Fruit fly (Drosophila melanogaster) whole organism, embryonic: Measurements from ENCODE around the gene sloth1.

Experiments
- B-H2 ChIP-seq: fragments of 200-800 bp; sonication (Bioruptor generic); optimal IDR thresholded peaks from 2 replicates; lab custom pipeline; 2018; ENCODE audit warnings: missing biosample characterization, mild to moderate bottlenecking, missing genetic modification characterization
- Bdp1 ChIP-seq: fragments of 200-800 bp; sonication (Bioruptor generic); optimal IDR thresholded peaks from 3 replicates; lab custom pipeline; 2016; ENCODE audit warnings: missing biosample characterization, missing genetic modification characterization
- CG10366 ChIP-seq: fragments of 200-800 bp; sonication (Bioruptor generic); IDR thresholded peaks from 2 replicates; pipeline ENCODE4 v1.3.6; 2022; ENCODE audit warnings: missing biosample characterization, missing genetic modification characterization
- CG10431 ChIP-seq: fragments of 200-800 bp; sonication (Bioruptor generic); optimal IDR thresholded peaks from 3 replicates; lab custom pipeline; 2018; ENCODE audit warnings: missing biosample characterization, mild to moderate bottlenecking, missing genetic modification characterization
- CG11398 ChIP-seq: fragments of 200-800 bp; sonication (Bioruptor generic); optimal IDR thresholded peaks from 2 replicates; lab custom pipeline; 2016; ENCODE audit warnings: missing biosample characterization, missing genetic modification characterization
- CG11560 ChIP-seq: fragments of 200-800 bp; sonication (Bioruptor generic); IDR thresholded peaks from 3 replicates; pipeline ENCODE4 v1.3.6; 2022; ENCODE audit warnings: missing biosample characterization, missing genetic modification characterization
- CG12071 ChIP-seq: fragments of 200-800 bp; sonication (Bioruptor generic); optimal IDR thresholded peaks from 3 replicates; lab custom pipeline; 2018; ENCODE audit warnings: missing biosample characterization, mild to moderate bottlenecking, missing genetic modification characterization
- CG12391 ChIP-seq: fragments of 200-800 bp; sonication (Bioruptor generic); optimal IDR thresholded peaks from 3 replicates; lab custom pipeline; 2018; ENCODE audit warnings: missing biosample characterization, mild to moderate bottlenecking, missing genetic modification characterization, moderate library complexity
- CG13624 ChIP-seq: fragments of 200-800 bp; sonication (Bioruptor generic); optimal IDR thresholded peaks from 2 replicates; lab custom pipeline; 2016; ENCODE audit warnings: missing biosample characterization, missing genetic modification characterization
- CG14441 ChIP-seq: fragments of 200-800 bp; sonication (Bioruptor generic); IDR thresholded peaks from 2 replicates; pipeline ENCODE4 v1.3.6; 2022; ENCODE audit warnings: missing biosample characterization, missing genetic modification characterization
- CG1647 ChIP-seq: fragments of 200-800 bp; sonication (Bioruptor generic); optimal IDR thresholded peaks from 3 replicates; lab custom pipeline; 2016; ENCODE audit warnings: missing biosample characterization, missing genetic modification characterization
- CG17359 ChIP-seq: fragments of 200-800 bp; sonication (Bioruptor generic); optimal IDR thresholded peaks from 3 replicates; lab custom pipeline; 2018; ENCODE audit warnings: missing biosample characterization, mild to moderate bottlenecking, missing genetic modification characterization, moderate library complexity
- CG2199 ChIP-seq: fragments of 200-800 bp; sonication (Bioruptor generic); IDR thresholded peaks from 3 replicates; pipeline ENCODE4 v1.3.6; 2022; ENCODE audit warnings: missing biosample characterization, missing genetic modification characterization
- CG3065 ChIP-seq: fragments of 200-800 bp; sonication (Bioruptor generic); optimal IDR thresholded peaks from 2 replicates; lab custom pipeline; 2016; ENCODE audit warnings: missing biosample characterization, missing genetic modification characterization
- CG34376 ChIP-seq: fragments of 200-800 bp; sonication (Bioruptor generic); optimal IDR thresholded peaks from 2 replicates; lab custom pipeline; 2018; ENCODE audit warnings: missing biosample characterization, mild to moderate bottlenecking, missing genetic modification characterization
- CG3726 ChIP-seq: fragments of 200-800 bp; sonication (Bioruptor generic); IDR thresholded peaks from 3 replicates; pipeline ENCODE4, ENCODE4 v1.3.6; 2022; ENCODE audit warnings: missing biosample characterization, missing genetic modification characterization
- CG4328 ChIP-seq: fragments of 200-800 bp; sonication (Bioruptor generic); optimal IDR thresholded peaks from 3 replicates; lab custom pipeline; 2017; ENCODE audit warnings: missing biosample characterization, missing genetic modification reagents, missing genetic modification characterization
- CG5245 ChIP-seq: fragments of 200-800 bp; sonication (Bioruptor generic); optimal IDR thresholded peaks from 3 replicates; lab custom pipeline; 2016; ENCODE audit warnings: missing biosample characterization, missing genetic modification characterization
- CG5953 ChIP-seq: fragments of 200-800 bp; sonication (Bioruptor generic); IDR thresholded peaks from 2 replicates; pipeline ENCODE4 v1.3.6; 2022; ENCODE audit warnings: missing biosample characterization, missing genetic modification characterization
- CG6813 ChIP-seq: fragments of 200-800 bp; sonication (Bioruptor generic); optimal IDR thresholded peaks from 2 replicates; lab custom pipeline; 2017; ENCODE audit warnings: missing biosample characterization, missing genetic modification characterization, mild to moderate bottlenecking, moderate library complexity, missing genetic modification reagents
- CG7372 ChIP-seq: fragments of 200-800 bp; sonication (Bioruptor generic); IDR thresholded peaks from 2 replicates; pipeline ENCODE4 v1.3.6; 2022; ENCODE audit warnings: missing biosample characterization, missing genetic modification characterization
- CG7963 ChIP-seq: fragments of 200-800 bp; sonication (Bioruptor generic); IDR thresholded peaks from 3 replicates; pipeline ENCODE4 v1.3.6; 2022; ENCODE audit warnings: missing biosample characterization, missing genetic modification characterization; ENCODE audit not compliant: partially characterized antibody
- CG8944 ChIP-seq: fragments of 200-800 bp; sonication (Bioruptor generic); optimal IDR thresholded peaks from 3 replicates; lab custom pipeline; 2016; ENCODE audit warnings: missing biosample characterization, missing genetic modification characterization
- CG9876 ChIP-seq: fragments of 200-800 bp; sonication (Bioruptor generic); optimal IDR thresholded peaks from 2 replicates; lab custom pipeline; 2016; ENCODE audit warnings: missing biosample characterization, missing genetic modification characterization
- CHES-1-like ChIP-seq: fragments of 200-800 bp; sonication (Bioruptor generic); optimal IDR thresholded peaks from 2 replicates; lab custom pipeline; 2016; ENCODE audit warnings: missing biosample characterization, missing genetic modification characterization
- Deaf1 ChIP-seq: fragments of 200-800 bp; optimal IDR thresholded peaks from 3 replicates; lab custom pipeline; 2019; ENCODE audit warnings: missing biosample characterization, mild to moderate bottlenecking, missing genetic modification characterization, moderate library complexity
- E2f1 ChIP-seq: fragments of 200-800 bp; sonication (Bioruptor generic); IDR thresholded peaks from 2 replicates; pipeline ENCODE4 v1.3.6; 2022; ENCODE audit warnings: missing biosample characterization, missing genetic modification characterization
- Elba2 ChIP-seq: fragments of 200-800 bp; sonication (Bioruptor generic); optimal IDR thresholded peaks from 3 replicates; lab custom pipeline; 2016; ENCODE audit warnings: missing biosample characterization, missing genetic modification characterization
- Ets97D ChIP-seq: fragments of 200-800 bp; sonication (Bioruptor generic); optimal IDR thresholded peaks from 3 replicates; lab custom pipeline; 2016; ENCODE audit warnings: missing biosample characterization, missing genetic modification characterization
- Hand ChIP-seq: fragments of 200-800 bp; sonication (Bioruptor generic); optimal IDR thresholded peaks from 2 replicates; lab custom pipeline; 2017; ENCODE audit warnings: mild to moderate bottlenecking, missing biosample characterization, missing genetic modification reagents, missing genetic modification characterization
- Hey ChIP-seq: fragments of 200-800 bp; sonication (Bioruptor generic); optimal IDR thresholded peaks from 3 replicates; lab custom pipeline; 2018; ENCODE audit warnings: missing biosample characterization, mild to moderate bottlenecking, missing genetic modification characterization
- NfI ChIP-seq: fragments of 200-800 bp; sonication (Bioruptor generic); optimal IDR thresholded peaks from 3 replicates; lab custom pipeline; 2018; ENCODE audit warnings: missing biosample characterization, mild to moderate bottlenecking, missing genetic modification characterization, moderate library complexity
- Oaz ChIP-seq: fragments of 200-800 bp; sonication (Bioruptor generic); IDR thresholded peaks from 2 replicates; pipeline ENCODE4 v1.3.6; 2022; ENCODE audit warnings: missing biosample characterization, missing genetic modification characterization
- Spps ChIP-seq: fragments of 200-800 bp; sonication (Bioruptor generic); optimal IDR thresholded peaks from 2 replicates; lab custom pipeline; 2018; ENCODE audit warnings: missing biosample characterization, mild to moderate bottlenecking, missing genetic modification characterization
- YL-1 ChIP-seq: fragments of 200-800 bp; sonication (Bioruptor generic); optimal IDR thresholded peaks from 3 replicates; lab custom pipeline; 2017; ENCODE audit warnings: missing biosample characterization, mild to moderate bottlenecking, missing genetic modification characterization
- cas ChIP-seq: fragments of 200-800 bp; sonication (Bioruptor generic); IDR thresholded peaks from 2 replicates; pipeline ENCODE4 v1.3.6; 2022; ENCODE audit warnings: missing biosample characterization, missing genetic modification characterization
- crol ChIP-seq: fragments of 200-800 bp; sonication (Bioruptor generic); IDR thresholded peaks from 2 replicates; pipeline ENCODE4 v1.3.6; 2022; ENCODE audit warnings: missing biosample characterization, missing genetic modification characterization
- crp ChIP-seq, 2 experiments: fragments of 200-800 bp; sonication (Bioruptor generic); optimal IDR thresholded peaks; 2 replicates in 1 of 2; 3 replicates in 1 of 2; lab custom pipeline; 2017; ENCODE audit warnings: missing biosample characterization in 2 of 2, missing genetic modification characterization in 2 of 2, mild to moderate bottlenecking in 1 of 2, moderate library complexity in 1 of 2
- dimm ChIP-seq: fragments of 200-800 bp; sonication (Bioruptor generic); IDR thresholded peaks from 2 replicates; pipeline ENCODE4 v1.3.6; 2022; ENCODE audit warnings: missing biosample characterization, missing genetic modification characterization
- dmrt99B ChIP-seq: fragments of 200-800 bp; sonication (Bioruptor generic); optimal IDR thresholded peaks from 2 replicates; lab custom pipeline; 2018; ENCODE audit warnings: missing biosample characterization, mild to moderate bottlenecking, missing genetic modification characterization, moderate library complexity
- gt ChIP-seq: fragments of 200-800 bp; sonication (Bioruptor generic); IDR thresholded peaks from 2 replicates; pipeline ENCODE4 v1.3.6; 2022; ENCODE audit warnings: missing biosample characterization, missing genetic modification characterization
- h ChIP-seq: fragments of >200 bp; optimal IDR thresholded peaks from 2 replicates; lab custom pipeline; 2017
- jing ChIP-seq: fragments of 200-800 bp; sonication (Bioruptor generic); optimal IDR thresholded peaks from 2 replicates; lab custom pipeline; 2018; ENCODE audit warnings: missing biosample characterization, mild to moderate bottlenecking, missing genetic modification characterization
- nerfin-2 ChIP-seq: fragments of 200-800 bp; sonication (Bioruptor generic); IDR thresholded peaks from 2 replicates; pipeline ENCODE4 v1.3.6; 2022; ENCODE audit warnings: missing biosample characterization, missing genetic modification characterization; ENCODE audit not compliant: partially characterized antibody
- pb ChIP-seq: fragments of 200-800 bp; sonication (Bioruptor generic); optimal IDR thresholded peaks from 3 replicates; lab custom pipeline; 2016; ENCODE audit warnings: missing biosample characterization, missing genetic modification characterization
- pita ChIP-seq: fragments of 200-800 bp; sonication (Bioruptor generic); optimal IDR thresholded peaks from 2 replicates; lab custom pipeline; 2017; ENCODE audit warnings: missing biosample characterization, mild to moderate bottlenecking, missing genetic modification characterization
- pum ChIP-seq: fragments of 200-800 bp; sonication (Bioruptor generic); optimal IDR thresholded peaks from 2 replicates; lab custom pipeline; 2016; ENCODE audit warnings: missing biosample characterization, missing genetic modification characterization
- slou ChIP-seq: fragments of 200-800 bp; sonication (Bioruptor generic); optimal IDR thresholded peaks from 3 replicates; lab custom pipeline; 2016; ENCODE audit warnings: missing biosample characterization, missing genetic modification characterization
- sr ChIP-seq: fragments of 200-800 bp; sonication (Bioruptor generic); IDR thresholded peaks from 3 replicates; pipeline ENCODE4 v1.3.6; 2022; ENCODE audit warnings: missing biosample characterization, missing genetic modification characterization
- tll ChIP-seq, 2 experiments: fragments of 200-800 bp in 1 of 2; fragments of >200 bp in 1 of 2; sonication (Bioruptor generic) in 1 of 2; optimal IDR thresholded peaks; 2 replicates each; lab custom pipeline; 2017 to 2019; ENCODE audit warnings: missing biosample characterization in 2 of 2, missing genetic modification characterization in 2 of 2, mild to moderate bottlenecking in 1 of 2, moderate library complexity in 1 of 2
- wor ChIP-seq: fragments of 200-800 bp; sonication (Bioruptor generic); IDR thresholded peaks from 2 replicates; pipeline ENCODE4 v1.3.6; 2022; ENCODE audit warnings: missing biosample characterization, missing genetic modification characterization
- zf30C ChIP-seq: fragments of 200-800 bp; sonication (Bioruptor generic); optimal IDR thresholded peaks from 3 replicates; lab custom pipeline; 2018; ENCODE audit warnings: missing biosample characterization, mild to moderate bottlenecking, missing genetic modification characterization
- zfh2 ChIP-seq: fragments of 200-800 bp; sonication (Bioruptor generic); optimal IDR thresholded peaks from 2 replicates; lab custom pipeline; 2016; ENCODE audit warnings: missing biosample characterization, missing genetic modification characterization

sloth1 gene

DNA sequence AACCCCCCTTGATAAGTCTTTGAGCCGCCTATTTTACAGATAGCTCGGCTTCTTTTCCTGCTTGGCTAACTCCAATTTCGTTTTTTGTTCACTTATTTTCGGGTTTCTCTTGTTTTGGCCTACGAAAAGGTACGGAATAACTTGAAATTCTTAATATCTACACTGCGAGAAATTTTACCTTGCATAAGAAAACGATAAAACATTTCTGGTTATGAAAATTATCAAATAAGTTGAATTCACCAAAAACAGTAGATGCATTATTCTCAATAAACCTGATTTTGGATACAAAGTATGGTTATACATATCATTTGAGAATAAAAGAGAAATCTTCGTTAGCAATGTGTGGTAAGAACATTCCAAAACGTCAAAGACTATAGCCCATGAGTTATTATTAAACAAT lies 29.1 kb upstream of the sloth1 start (continued):
- no peak for TF ChIP-seq CG14441
- no peak for TF ChIP-seq gt (GFP tag; lab: Robert Waterston, UW)
- no peak for TF ChIP-seq Bdp1
- no peak for TF ChIP-seq Ets97D
- TF ChIP-seq CG10366: no peak
- TF ChIP-seq B-H2 (GFP tag; lab: Kevin White, UChicago): no peak
- TF ChIP-seq zf30C (GFP tag; lab: Kevin White, UChicago): peak; percentile 77
- TF ChIP-seq h (lab: Kevin White, UChicago): no peak
- TF ChIP-seq pum: no peak
- TF ChIP-seq CG2199: no peak
- no peak for TF ChIP-seq NfI
- TF ChIP-seq dimm: no peak
- TF ChIP-seq YL-1 (GFP tag; lab: Kevin White, UChicago): no peak
- no peak for TF ChIP-seq slou (GFP tag; lab: Kevin White, UChicago)
- no peak for TF ChIP-seq CG3726 (GFP tag; lab: Robert Waterston, UW)
- TF ChIP-seq cas (GFP tag; lab: Robert Waterston, UW): no peak
- peak; percentile 51 for TF ChIP-seq CG12391 (tag; lab: Kevin White, UChicago)
- no peak for TF ChIP-seq CG5953 (GFP tag; lab: Robert Waterston, UW)
- no peak for TF ChIP-seq Oaz (GFP tag; lab: Robert Waterston, UW)
- no peak for TF ChIP-seq CG9876 (GFP tag; lab: Kevin White, UChicago)
- no peak for TF ChIP-seq zfh2 (GFP tag; lab: Kevin White, UChicago)
- no peak for TF ChIP-seq CG1647
- peak; percentile 3 for TF ChIP-seq jing (GFP tag; lab: Kevin White, UChicago)
- no peak for TF ChIP-seq CG8944 (GFP tag; lab: Kevin White, UChicago)
- no peak for TF ChIP-seq Hand
- no peak for TF ChIP-seq nerfin-2 (GFP tag; lab: Robert Waterston, UW)
- no peak for TF ChIP-seq CG7372
- TF ChIP-seq Deaf1 (tag; lab: Kevin White, UChicago): no peak
- TF ChIP-seq CG12071: no peak
- TF ChIP-seq CHES-1-like: no peak
- TF ChIP-seq tll (GFP tag; optimal IDR thresholded peaks at IDR 0.05; lab: Kevin White, UChicago): no peak
- TF ChIP-seq pb (GFP tag; lab: Kevin White, UChicago): no peak
- no peak for TF ChIP-seq Hey
- TF ChIP-seq CG7963 (GFP tag; lab: Robert Waterston, UW): no peak
- no peak for TF ChIP-seq CG4328 (GFP tag; lab: Kevin White, UChicago)
- no peak for TF ChIP-seq CG6813
- TF ChIP-seq dmrt99B (tag; lab: Kevin White, UChicago): peak; percentile 60
- no peak for TF ChIP-seq CG13624 (GFP tag; lab: Kevin White, UChicago)
- no peak for TF ChIP-seq CG10431
- no peak for TF ChIP-seq pita
- peak; percentile 37 for TF ChIP-seq CG17359 (tag; lab: Kevin White, UChicago)
- no peak for TF ChIP-seq CG34376 (GFP tag; lab: Kevin White, UChicago)
- no peak for TF ChIP-seq Elba2 (GFP tag; lab: Kevin White, UChicago)
- TF ChIP-seq E2f1 (GFP tag; lab: Robert Waterston, UW): no peak
- TF ChIP-seq CG3065 (GFP tag; lab: Kevin White, UChicago): no peak
- TF ChIP-seq CG5245 (GFP tag; lab: Kevin White, UChicago): no peak
- no peak for TF ChIP-seq CG11560
- TF ChIP-seq wor: no peak
- peak; percentile 37 for TF ChIP-seq Spps (tag; lab: Kevin White, UChicago)
- no peak for TF ChIP-seq crp (GFP tag; optimal IDR thresholded peaks at IDR 0.05; lab: Kevin White, UChicago)
- no peak for TF ChIP-seq crol (GFP tag; lab: Robert Waterston, UW)
- TF ChIP-seq sr (GFP tag; lab: Robert Waterston, UW): no peak
- no peak for TF ChIP-seq CG11398
